Worm (Caenorhabditis elegans) whole organism, early embryonic: ENCODE results near the gene C11D2.7.

Source experiments
- B0310.2 ChIP-seq: sonication (generic microtip); optimal IDR thresholded peaks from 2 replicates; lab custom pipeline; 2016; ENCODE audit warnings: mild to moderate bottlenecking, missing genetic modification characterization, missing compliant biosample characterization
- F13C5.2 ChIP-seq: sonication (generic microtip); optimal IDR thresholded peaks from 2 replicates; lab custom pipeline; 2017; ENCODE audit warnings: mild to moderate bottlenecking, missing genetic modification characterization, inconsistent platforms, missing compliant biosample characterization
- aly-1 ChIP-seq: sonication (generic microtip); optimal IDR thresholded peaks from 2 replicates; lab custom pipeline; 2016; ENCODE audit warnings: missing genetic modification characterization, missing compliant biosample characterization
- ama-1 ChIP-seq: fragments of 150-350 bp; optimal IDR thresholded peaks from 2 replicates; lab custom pipeline; 2014
- ceh-13 ChIP-seq: fragments of 200-800 bp; sonication (Bioruptor generic); optimal IDR thresholded peaks from 2 replicates; lab custom pipeline; 2018; ENCODE audit warnings: mild to moderate bottlenecking, missing genetic modification characterization, missing compliant biosample characterization
- ceh-36 ChIP-seq: sonication (generic microtip); optimal IDR thresholded peaks from 2 replicates; lab custom pipeline; 2016; ENCODE audit warnings: missing genetic modification characterization, inconsistent platforms, missing compliant biosample characterization
- ets-7 ChIP-seq: sonication (generic microtip); optimal IDR thresholded peaks from 2 replicates; lab custom pipeline; 2016; ENCODE audit warnings: missing genotype, missing genetic modification characterization, missing compliant biosample characterization
- flt-1 ChIP-seq: fragments of 200-800 bp; sonication (Bioruptor generic); IDR thresholded peaks from 2 replicates; pipeline ENCODE4 v1.3.6; 2022; ENCODE audit warnings: missing genetic modification characterization, missing compliant biosample characterization
- hmbx-1 ChIP-seq: sonication (generic microtip); optimal IDR thresholded peaks from 2 replicates; lab custom pipeline; 2016; ENCODE audit warnings: mild to moderate bottlenecking, missing genetic modification characterization, missing compliant biosample characterization
- hmg-4 ChIP-seq: fragments of 200-800 bp; sonication (Bioruptor generic); optimal IDR thresholded peaks from 2 replicates; lab custom pipeline; 2018; ENCODE audit warnings: mild to moderate bottlenecking, missing genetic modification characterization, missing compliant biosample characterization
- hnd-1 ChIP-seq: sonication (generic microtip); optimal IDR thresholded peaks from 2 replicates; lab custom pipeline; 2016; ENCODE audit warnings: missing genetic modification characterization, missing compliant biosample characterization
- pes-1 ChIP-seq: fragments of 200-800 bp; sonication (Bioruptor generic); IDR thresholded peaks from 2 replicates; pipeline ENCODE4 v1.3.6; 2022; ENCODE audit warnings: missing genetic modification reagents, missing genetic modification characterization, missing compliant biosample characterization
- scrt-1 ChIP-seq: fragments of 200-800 bp; sonication (Bioruptor generic); IDR thresholded peaks from 2 replicates; pipeline ENCODE4 v1.3.6; 2022; ENCODE audit warnings: missing genetic modification characterization, missing compliant biosample characterization
- sea-1 ChIP-seq: fragments of 200-800 bp; sonication (Bioruptor generic); conservative IDR thresholded peaks from 2 replicates; pipeline ENCODE4 v1.3.6; 2022; ENCODE audit warnings: missing genetic modification characterization, missing compliant biosample characterization
- tbx-11 ChIP-seq: fragments of 200-800 bp; sonication (Bioruptor generic); IDR thresholded peaks from 2 replicates; pipeline ENCODE4 v1.3.6; 2022; ENCODE audit warnings: missing genetic modification characterization, missing compliant biosample characterization
- tbx-37 ChIP-seq: fragments of 200-800 bp; sonication (Bioruptor generic); conservative IDR thresholded peaks from 2 replicates; pipeline ENCODE4 v1.3.6; 2022; ENCODE audit warnings: missing genetic modification reagents, missing genetic modification characterization, missing compliant biosample characterization
- tra-4 ChIP-seq: sonication (generic microtip); optimal IDR thresholded peaks from 2 replicates; lab custom pipeline; 2017; ENCODE audit warnings: missing genetic modification characterization, missing compliant biosample characterization

The C11D2.7 gene

ce11 chrIV:6155296-6155695, at the start of gene C11D2.7:
C11D2.7 (minus strand) TSS chrIV:6155396.
- no peak for TF ChIP-seq hnd-1 (tag; lab: Kevin White, UChicago)

- no peak for TF ChIP-seq sea-1 (GFP tag; lab: Robert Waterston, UW)
- TF ChIP-seq scrt-1 (GFP tag; lab: Robert Waterston, UW), result no peak
- no peak for TF ChIP-seq ceh-13 (GFP tag; lab: Kevin White, UChicago)
- TF ChIP-seq ama-1 (lab: Kevin White, UChicago), result no peak
- no peak for TF ChIP-seq aly-1 (tag; lab: Kevin White, UChicago)
- no peak for TF ChIP-seq ets-7 (tag; lab: Kevin White, UChicago)
- no peak for TF ChIP-seq hmbx-1 (tag; lab: Kevin White, UChicago)
- no peak for TF ChIP-seq flt-1
- no peak for TF ChIP-seq tbx-37 (GFP tag; lab: Robert Waterston, UW)
- no peak for TF ChIP-seq pes-1 (GFP tag; lab: Robert Waterston, UW)
- no peak for TF ChIP-seq F13C5.2 (tag; lab: Kevin White, UChicago)
- TF ChIP-seq hnd-1 (tag; lab: Kevin White, UChicago), result no peak
These were observed 46.6 kb upstream of the C11D2.7 start, which contains the start of gene tkr-2 for ce11 chrIV:6201769-6202168. tkr-2 (plus strand) TSS chrIV:6202069.

- TF ChIP-seq tra-4 (tag; lab: Kevin White, UChicago), result no peak
- TF ChIP-seq tbx-37 (GFP tag; lab: Robert Waterston, UW), result no peak
- no peak for TF ChIP-seq B0310.2 (tag; lab: Kevin White, UChicago)
- TF ChIP-seq ceh-36 (tag; lab: Kevin White, UChicago), result no peak
- TF ChIP-seq ceh-13 (GFP tag; lab: Kevin White, UChicago), result no peak
- no peak for TF ChIP-seq scrt-1 (GFP tag; lab: Robert Waterston, UW)
- TF ChIP-seq tbx-11, result no peak
- TF ChIP-seq hnd-1 (tag; lab: Kevin White, UChicago), result no peak
- no peak for TF ChIP-seq ets-7 (tag; lab: Kevin White, UChicago)
- no peak for TF ChIP-seq flt-1
- no peak for TF ChIP-seq F13C5.2 (tag; lab: Kevin White, UChicago)
- TF ChIP-seq pes-1 (GFP tag; lab: Robert Waterston, UW), result no peak
- no peak for TF ChIP-seq hmbx-1 (tag; lab: Kevin White, UChicago)
- TF ChIP-seq aly-1 (tag; lab: Kevin White, UChicago), result no peak
- no peak for TF ChIP-seq ama-1 (lab: Kevin White, UChicago)
These were observed 45.1 kb upstream of the C11D2.7 start for ce11 chrIV:6200249-6200648.

- TF ChIP-seq ceh-13 (GFP tag; lab: Kevin White, UChicago) (no peak), B0310.2 (tag; lab: Kevin White, UChicago) (no peak), ama-1 (lab: Kevin White, UChicago) (no peak), flt-1 (no peak)
These were observed 32.0 kb upstream of the C11D2.7 start for ce11 chrIV:6187160-6187559.

ce11 chrIV:6185578-6185977, 30.4 kb upstream of the C11D2.7 start, which contains the start of gene asp-9:
asp-9 (plus strand) TSS chrIV:6185889.
- TF ChIP-seq tbx-37 (GFP tag; lab: Robert Waterston, UW) (no peak), hmbx-1 (tag; lab: Kevin White, UChicago) (no peak), scrt-1 (GFP tag; lab: Robert Waterston, UW) (no peak)

DNA sequence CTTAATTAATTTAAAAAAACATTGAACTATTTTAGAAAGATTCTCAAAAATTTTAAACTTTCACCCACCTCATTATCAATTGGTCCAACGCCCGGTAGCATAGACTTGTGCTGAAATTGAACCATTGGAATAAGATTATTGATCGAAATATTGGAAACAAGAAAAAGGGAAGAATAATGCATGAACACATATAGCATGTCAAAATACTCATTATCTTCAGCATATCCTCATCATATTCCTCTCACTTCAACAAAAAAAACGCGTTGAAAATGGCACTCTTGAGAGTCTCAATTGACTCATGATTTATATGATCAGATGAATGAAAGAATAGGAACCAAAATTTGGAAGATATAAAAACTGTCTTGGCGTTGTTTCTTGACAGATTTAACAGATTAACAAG, 28.6 kb upstream of the C11D2.7 start, which contains the start of gene unc-77:
TSS of gene unc-77 (minus strand) at position 101 of the 400 bp plus-strand sequence.
- TF ChIP-seq hnd-1 (tag; lab: Kevin White, UChicago) (no peak), pes-1 (GFP tag; lab: Robert Waterston, UW) (no peak), tbx-11 (no peak), aly-1 (tag; lab: Kevin White, UChicago) (no peak)

- TF ChIP-seq F13C5.2 (tag; lab: Kevin White, UChicago) (no peak), ceh-13 (GFP tag; lab: Kevin White, UChicago) (no peak), ama-1 (lab: Kevin White, UChicago) (no peak), ets-7 (tag; lab: Kevin White, UChicago) (no peak)
These were observed 22.2 kb upstream of the C11D2.7 start for ce11 chrIV:6177383-6177782.

- TF ChIP-seq ceh-36 (tag; lab: Kevin White, UChicago) (no peak), aly-1 (tag; lab: Kevin White, UChicago) (no peak), sea-1 (GFP tag; lab: Robert Waterston, UW) (no peak), hnd-1 (tag; lab: Kevin White, UChicago) (no peak), ama-1 (lab: Kevin White, UChicago) (no peak), B0310.2 (tag; lab: Kevin White, UChicago) (no peak), flt-1 (no peak), F13C5.2 (tag; lab: Kevin White, UChicago) (no peak), tra-4 (tag; lab: Kevin White, UChicago) (no peak), ceh-13 (GFP tag; lab: Kevin White, UChicago) (no peak), hmg-4 (GFP tag; lab: Kevin White, UChicago) (no peak), hmbx-1 (tag; lab: Kevin White, UChicago) (no peak), ets-7 (tag; lab: Kevin White, UChicago) (no peak)
These were observed 17.8 kb upstream of the C11D2.7 start for ce11 chrIV:6172959-6173358.
